Worm (Caenorhabditis elegans) whole organism, L2 larva: ENCODE results near the gene gmps-1.

ENCODE experiments used
- C34F6.9 ChIP-seq: fragments of 150-350 bp; optimal IDR thresholded peaks from 2 replicates; lab custom pipeline; 2014; ENCODE audit warnings: missing biosample characterization, missing genetic modification characterization
- F13H6.1 ChIP-seq: sonication (generic microtip); optimal IDR thresholded peaks from 2 replicates; lab custom pipeline; 2016; ENCODE audit warnings: missing genetic modification characterization, missing compliant biosample characterization
- R02D3.7 ChIP-seq: fragments of 150-350 bp; optimal IDR thresholded peaks from 2 replicates; lab custom pipeline; 2014; ENCODE audit warnings: missing biosample characterization, missing genetic modification characterization
- Y55F3AM.14 ChIP-seq: fragments of 200-800 bp; sonication (Bioruptor generic); optimal IDR thresholded peaks from 2 replicates; lab custom pipeline; 2018; ENCODE audit warnings: mild to moderate bottlenecking, missing genetic modification characterization, missing compliant biosample characterization
- ZK546.5 ChIP-seq: sonication (generic microtip); optimal IDR thresholded peaks from 2 replicates; lab custom pipeline; 2017; ENCODE audit warnings: missing biosample characterization, missing genetic modification characterization
- alr-1 ChIP-seq: fragments of 150-350 bp; optimal IDR thresholded peaks from 2 replicates; lab custom pipeline; 2014; ENCODE audit warnings: missing biosample characterization, missing genetic modification characterization
- aly-2 ChIP-seq: fragments of 150-350 bp; optimal IDR thresholded peaks from 2 replicates; lab custom pipeline; 2014; ENCODE audit warnings: missing biosample characterization, missing genetic modification characterization
- ama-1 ChIP-seq: fragments of 150-350 bp; optimal IDR thresholded peaks from 2 replicates; lab custom pipeline; 2018; ENCODE audit warnings: inconsistent platforms
- blmp-1 ChIP-seq: sonication (generic microtip); optimal IDR thresholded peaks from 2 replicates; lab custom pipeline; 2017; ENCODE audit warnings: missing genetic modification characterization, mild to moderate bottlenecking, missing compliant biosample characterization, antibody characterized with exemption, moderate library complexity; ENCODE audit not compliant: insufficient read depth
- ceh-16 ChIP-seq: fragments of 150-350 bp; optimal IDR thresholded peaks from 2 replicates; lab custom pipeline; 2014; ENCODE audit warnings: missing biosample characterization, missing genetic modification characterization
- ceh-82 ChIP-seq: fragments of 150-350 bp; optimal IDR thresholded peaks from 2 replicates; lab custom pipeline; 2014; ENCODE audit warnings: missing biosample characterization, missing genetic modification characterization
- crh-2 ChIP-seq: sonication (generic microtip); optimal IDR thresholded peaks from 2 replicates; lab custom pipeline; 2017; ENCODE audit warnings: missing biosample characterization, missing genetic modification characterization
- dmd-4 ChIP-seq: sonication (generic microtip); optimal IDR thresholded peaks from 2 replicates; lab custom pipeline; 2017; ENCODE audit warnings: missing biosample characterization, missing genetic modification characterization
- egl-27 ChIP-seq: sonication (generic microtip); optimal IDR thresholded peaks from 3 replicates; lab custom pipeline; 2017; ENCODE audit warnings: missing biosample characterization, missing genetic modification reagents, missing genetic modification characterization
- elt-1 ChIP-seq: fragments of 150-350 bp; optimal IDR thresholded peaks from 2 replicates; lab custom pipeline; 2014; ENCODE audit warnings: missing biosample characterization, missing genetic modification characterization
- elt-3 ChIP-seq: sonication (generic microtip); optimal IDR thresholded peaks from 2 replicates; lab custom pipeline; 2017; ENCODE audit warnings: missing biosample characterization, missing genetic modification characterization
- fos-1 ChIP-seq: fragments of 150-350 bp; optimal IDR thresholded peaks from 2 replicates; lab custom pipeline; 2014; ENCODE audit warnings: missing biosample characterization, missing genetic modification characterization
- gmeb-1 ChIP-seq: fragments of 150-350 bp; optimal IDR thresholded peaks from 2 replicates; lab custom pipeline; 2014; ENCODE audit warnings: missing biosample characterization, missing genetic modification characterization
- lin-11 ChIP-seq: fragments of 150-350 bp; sonication (generic microtip); optimal IDR thresholded peaks from 2 replicates; lab custom pipeline; 2014; ENCODE audit warnings: missing biosample characterization, missing genetic modification characterization, inconsistent platforms, mixed read lengths
- lin-13 ChIP-seq: fragments of 150-350 bp; optimal IDR thresholded peaks from 2 replicates; lab custom pipeline; 2014; ENCODE audit warnings: missing biosample characterization, missing genetic modification reagents, missing genetic modification characterization
- lin-39 ChIP-seq: fragments of 150-350 bp; optimal IDR thresholded peaks from 2 replicates; lab custom pipeline; 2014; ENCODE audit warnings: missing biosample characterization, missing genetic modification reagents, missing genetic modification characterization
- lsy-2 ChIP-seq, 2 experiments: fragments of 150-350 bp in 1 of 2; sonication (generic microtip) in 1 of 2; optimal IDR thresholded peaks; 2 replicates each; lab custom pipeline; 2014 to 2017; ENCODE audit warnings: missing biosample characterization in 2 of 2, missing genetic modification characterization in 2 of 2
- mab-5 ChIP-seq: fragments of 150-350 bp; optimal IDR thresholded peaks from 2 replicates; lab custom pipeline; 2014; ENCODE audit warnings: missing biosample characterization, missing genetic modification characterization
- mbf-1 ChIP-seq: sonication (generic microtip); optimal IDR thresholded peaks from 2 replicates; lab custom pipeline; 2017; ENCODE audit warnings: missing biosample characterization, missing genetic modification characterization
- mdl-1 ChIP-seq, 2 experiments: fragments of 150-350 bp in 1 of 2; sonication (generic microtip) in 1 of 2; optimal IDR thresholded peaks; 2 replicates each; lab custom pipeline; 2017; ENCODE audit warnings: missing biosample characterization in 2 of 2, missing genetic modification characterization in 2 of 2
- nhr-10 ChIP-seq: sonication (generic microtip); optimal IDR thresholded peaks from 2 replicates; lab custom pipeline; 2017; ENCODE audit warnings: missing biosample characterization, missing genetic modification characterization
- nhr-11 ChIP-seq: fragments of 150-350 bp; optimal IDR thresholded peaks from 2 replicates; lab custom pipeline; 2014; ENCODE audit warnings: missing biosample characterization, missing genetic modification characterization
- nhr-12 ChIP-seq: fragments of 150-350 bp; optimal IDR thresholded peaks from 2 replicates; lab custom pipeline; 2014; ENCODE audit warnings: missing biosample characterization, missing genetic modification characterization
- nhr-129 ChIP-seq: fragments of 150-350 bp; optimal IDR thresholded peaks from 2 replicates; lab custom pipeline; 2014; ENCODE audit warnings: missing biosample characterization, missing genetic modification characterization
- nhr-21 ChIP-seq: fragments of 150-350 bp; optimal IDR thresholded peaks from 2 replicates; lab custom pipeline; 2014; ENCODE audit warnings: missing biosample characterization, missing genetic modification characterization
- nhr-23 ChIP-seq: fragments of 150-350 bp; optimal IDR thresholded peaks from 2 replicates; lab custom pipeline; 2014; ENCODE audit warnings: missing biosample characterization, missing genetic modification reagents, missing genetic modification characterization
- nhr-237 ChIP-seq: fragments of 150-350 bp; optimal IDR thresholded peaks from 2 replicates; lab custom pipeline; 2014; ENCODE audit warnings: missing biosample characterization, missing genetic modification characterization
- nhr-25 ChIP-seq: fragments of 150-350 bp; sonication (generic microtip); optimal IDR thresholded peaks from 3 replicates; lab custom pipeline; 2014; ENCODE audit warnings: missing biosample characterization, missing genetic modification characterization
- nhr-6 ChIP-seq: fragments of 150-350 bp; optimal IDR thresholded peaks from 2 replicates; lab custom pipeline; 2014; ENCODE audit warnings: missing biosample characterization, missing genetic modification characterization
- nhr-77 ChIP-seq: fragments of 150-350 bp; optimal IDR thresholded peaks from 2 replicates; lab custom pipeline; 2014; ENCODE audit warnings: missing biosample characterization, missing genetic modification characterization
- peb-1 ChIP-seq: fragments of 150-350 bp; optimal IDR thresholded peaks from 2 replicates; lab custom pipeline; 2014; ENCODE audit warnings: missing biosample characterization, missing genetic modification characterization
- sem-4 ChIP-seq: fragments of 150-350 bp; optimal IDR thresholded peaks from 2 replicates; lab custom pipeline; 2014; ENCODE audit warnings: missing biosample characterization, missing genetic modification reagents, missing genetic modification characterization
- skn-1 ChIP-seq: sonication (generic microtip); optimal IDR thresholded peaks from 2 replicates; lab custom pipeline; 2017; ENCODE audit warnings: missing biosample characterization, missing genetic modification characterization
- sma-3 ChIP-seq: sonication (generic microtip); optimal IDR thresholded peaks from 2 replicates; lab custom pipeline; 2016; ENCODE audit warnings: missing genetic modification reagents, missing genetic modification characterization, missing compliant biosample characterization
- sma-9 ChIP-seq, 2 experiments: fragments of 150-350 bp in 1 of 2; sonication (generic microtip) in 1 of 2; optimal IDR thresholded peaks; 2 replicates each; lab custom pipeline; 2014 to 2016; ENCODE audit warnings: missing genetic modification characterization in 2 of 2, mild to moderate bottlenecking in 1 of 2, missing biosample characterization in 1 of 2, missing compliant biosample characterization in 1 of 2, missing genetic modification reagents in 1 of 2, moderate library complexity in 1 of 2
- snpc-4 ChIP-seq: fragments of 150-350 bp; optimal IDR thresholded peaks from 2 replicates; lab custom pipeline; 2014; ENCODE audit warnings: missing biosample characterization, missing genetic modification characterization
- unc-39 ChIP-seq: fragments of 150-350 bp; optimal IDR thresholded peaks from 2 replicates; lab custom pipeline; 2014; ENCODE audit warnings: missing biosample characterization, missing genetic modification characterization
- unc-55 ChIP-seq: fragments of 150-350 bp; sonication (generic microtip); optimal IDR thresholded peaks from 3 replicates; lab custom pipeline; 2014; ENCODE audit warnings: missing biosample characterization, missing genetic modification reagents, missing genetic modification characterization
- unc-62 ChIP-seq: fragments of 150-350 bp; optimal IDR thresholded peaks from 2 replicates; lab custom pipeline; 2014; ENCODE audit warnings: missing biosample characterization, missing genetic modification reagents, missing genetic modification characterization
- zag-1 ChIP-seq: fragments of 150-350 bp; optimal IDR thresholded peaks from 2 replicates; lab custom pipeline; 2014; ENCODE audit warnings: missing biosample characterization, missing genetic modification characterization
- ztf-1 ChIP-seq: fragments of 200-800 bp; sonication (Bioruptor generic); conservative IDR thresholded peaks from 2 replicates; pipeline ENCODE4 v1.3.6; 2022; ENCODE audit warnings: missing genetic modification characterization, missing compliant biosample characterization
- ztf-11 ChIP-seq: sonication (generic microtip); optimal IDR thresholded peaks from 2 replicates; lab custom pipeline; 2017; ENCODE audit warnings: missing biosample characterization, missing genetic modification characterization
- ztf-4 ChIP-seq: fragments of 150-350 bp; optimal IDR thresholded peaks from 2 replicates; lab custom pipeline; 2014; ENCODE audit warnings: missing biosample characterization, missing genetic modification characterization

gmps-1 gene

ce11 chrII:10872541-10872940 is 4.0 kb upstream of the gmps-1 start, which contains the start of the genes cyn-4 and copz-1:
Gene cyn-4 (minus strand): TSS chrII:10872611.
Gene copz-1 (plus strand): TSS chrII:10872879.
- TF ChIP-seq sma-9 (GFP tag; optimal IDR thresholded peaks at IDR 0.05; lab: Kevin White, UChicago) (peak; percentile 87), sma-9 (tag; optimal IDR thresholded peaks at IDR 0.05; lab: Kevin White, UChicago) (no peak), mdl-1 (tag; optimal IDR thresholded peaks at IDR 0.05; lab: Kevin White, UChicago) (no peak), lin-11 (tag; lab: Kevin White, UChicago) (peak; percentile 88), aly-2 (tag; lab: Kevin White, UChicago) (no peak), snpc-4 (tag; lab: Kevin White, UChicago) (peak; percentile 11), egl-27 (no peak), crh-2 (tag; lab: Kevin White, UChicago) (peak; percentile 92), lin-13 (GFP tag; lab: Kevin White, UChicago) (peak; percentile 78), unc-39 (tag; lab: Kevin White, UChicago) (no peak), nhr-11 (tag; lab: Kevin White, UChicago) (no peak), gmeb-1 (tag; lab: Kevin White, UChicago) (peak; percentile 74), dmd-4 (tag; lab: Kevin White, UChicago) (no peak), ceh-82 (tag; lab: Kevin White, UChicago) (peak; percentile 22), elt-1 (tag; lab: Kevin White, UChicago) (no peak), nhr-237 (tag; lab: Kevin White, UChicago) (no peak), C34F6.9 (tag; lab: Kevin White, UChicago) (peak; percentile 88), unc-62 (GFP tag; lab: Kevin White, UChicago) (no peak), fos-1 (peak; percentile 53), nhr-77 (tag; lab: Kevin White, UChicago) (no peak), lin-39 (tag; lab: Kevin White, UChicago) (no peak), mbf-1 (no peak), nhr-25 (tag; lab: Kevin White, UChicago) (peak; percentile 72), ZK546.5 (no peak), elt-3 (tag; lab: Kevin White, UChicago) (no peak), unc-55 (GFP tag; lab: Kevin White, UChicago) (peak; percentile 90), skn-1 (no peak), alr-1 (no peak), sma-3 (GFP tag; lab: Kevin White, UChicago) (peak; percentile 86), R02D3.7 (tag; lab: Kevin White, UChicago) (peak; percentile 94), nhr-23 (tag; lab: Kevin White, UChicago) (no peak), nhr-21 (tag; lab: Kevin White, UChicago) (peak; percentile 60), peb-1 (tag; lab: Kevin White, UChicago) (no peak), lsy-2 (tag; optimal IDR thresholded peaks at IDR 0.05; lab: Kevin White, UChicago) (peak; percentile 79 to 95), sem-4 (tag; lab: Kevin White, UChicago) (peak; percentile 58), ztf-4 (tag; lab: Kevin White, UChicago) (peak; percentile 44), ztf-1 (GFP tag; lab: Robert Waterston, UW) (no peak), blmp-1 (no peak), nhr-10 (tag; lab: Kevin White, UChicago) (no peak), mab-5 (tag; lab: Kevin White, UChicago) (peak; percentile 42), ceh-16 (tag; lab: Kevin White, UChicago) (peak; percentile 57), nhr-6 (tag; lab: Kevin White, UChicago) (no peak), nhr-12 (tag; lab: Kevin White, UChicago) (no peak), ama-1 (no peak), zag-1 (tag; lab: Kevin White, UChicago) (no peak), nhr-129 (peak; percentile 48), ztf-11 (tag; lab: Kevin White, UChicago) (no peak), Y55F3AM.14 (no peak), F13H6.1 (tag; lab: Kevin White, UChicago) (peak; percentile 79)
- TF ChIP-seq, all 48 proteins: peak for 21
